Fruit fly (Drosophila melanogaster) whole organism, embryonic: Measurements from ENCODE around the gene Top3alpha.

ENCODE experiments used
- Abd-B ChIP-seq: fragments of 200-800 bp; sonication (Bioruptor generic); optimal IDR thresholded peaks from 2 replicates; lab custom pipeline; 2018; ENCODE audit warnings: missing biosample characterization, mild to moderate bottlenecking, missing genetic modification characterization, moderate library complexity
- Aef1 ChIP-seq: fragments of 200-800 bp; sonication (Bioruptor generic); IDR thresholded peaks from 3 replicates; pipeline ENCODE4 v1.3.6; 2022; ENCODE audit warnings: missing biosample characterization, missing genetic modification characterization
- B-H1 ChIP-seq: fragments of 200-800 bp; sonication (Bioruptor generic); IDR thresholded peaks from 3 replicates; pipeline ENCODE4 v1.3.6; 2022; ENCODE audit warnings: missing biosample characterization, missing genetic modification characterization
- CG10209 ChIP-seq: fragments of 200-800 bp; sonication (Bioruptor generic); optimal IDR thresholded peaks from 3 replicates; lab custom pipeline; 2017; ENCODE audit warnings: missing biosample characterization, mild to moderate bottlenecking, missing genetic modification characterization, missing genetic modification reagents
- CG11456 ChIP-seq: fragments of 200-800 bp; sonication (Bioruptor generic); IDR thresholded peaks from 3 replicates; pipeline ENCODE4 v1.3.6; 2022; ENCODE audit warnings: missing biosample characterization, missing genetic modification characterization
- CG12236 ChIP-seq: fragments of 200-800 bp; sonication (Bioruptor generic); optimal IDR thresholded peaks from 2 replicates; lab custom pipeline; 2016; ENCODE audit warnings: missing biosample characterization, missing genetic modification characterization
- CG13424 ChIP-seq: fragments of 200-800 bp; sonication (Bioruptor generic); optimal IDR thresholded peaks from 2 replicates; lab custom pipeline; 2019; ENCODE audit warnings: missing biosample characterization, mild to moderate bottlenecking, missing genetic modification characterization, moderate library complexity
- CG13894 ChIP-seq: fragments of 200-800 bp; sonication (Bioruptor generic); optimal IDR thresholded peaks from 3 replicates; lab custom pipeline; 2018; ENCODE audit warnings: missing biosample characterization, mild to moderate bottlenecking, missing genetic modification characterization, moderate library complexity
- CG16779 ChIP-seq: fragments of 200-800 bp; sonication (Bioruptor generic); IDR thresholded peaks from 2 replicates; pipeline ENCODE4 v1.3.6; 2022; ENCODE audit warnings: missing biosample characterization, missing genetic modification characterization
- CG16813 ChIP-seq: fragments of 200-800 bp; sonication (Bioruptor generic); IDR thresholded peaks from 3 replicates; pipeline ENCODE4 v1.3.6; 2022; ENCODE audit warnings: missing biosample characterization, missing genetic modification characterization; ENCODE audit not compliant: partially characterized antibody
- CG31365 ChIP-seq: fragments of 200-800 bp; sonication (Bioruptor generic); optimal IDR thresholded peaks from 2 replicates; lab custom pipeline; 2018; ENCODE audit warnings: missing biosample characterization, mild to moderate bottlenecking, missing genetic modification characterization
- CG33213 ChIP-seq: fragments of 200-800 bp; sonication (Bioruptor generic); optimal IDR thresholded peaks from 3 replicates; lab custom pipeline; 2016; ENCODE audit warnings: missing biosample characterization, missing genetic modification characterization
- CG33557 ChIP-seq: fragments of 200-800 bp; sonication (Bioruptor generic); optimal IDR thresholded peaks from 2 replicates; lab custom pipeline; 2019; ENCODE audit warnings: missing biosample characterization, mild to moderate bottlenecking, missing genetic modification characterization, moderate library complexity
- CG3838 ChIP-seq: fragments of 200-800 bp; sonication (Bioruptor generic); optimal IDR thresholded peaks from 3 replicates; lab custom pipeline; 2016; ENCODE audit warnings: missing biosample characterization, missing genetic modification characterization
- CG3847 ChIP-seq: fragments of 200-800 bp; sonication (Bioruptor generic); IDR thresholded peaks from 2 replicates; pipeline ENCODE4 v1.3.6; 2022; ENCODE audit warnings: missing biosample characterization, missing genetic modification characterization
- CG6272 ChIP-seq: fragments of 200-800 bp; sonication (Bioruptor generic); IDR thresholded peaks from 2 replicates; pipeline ENCODE4 v1.3.6; 2022; ENCODE audit warnings: missing biosample characterization, missing genetic modification characterization
- CG7372 ChIP-seq: fragments of 200-800 bp; sonication (Bioruptor generic); IDR thresholded peaks from 2 replicates; pipeline ENCODE4 v1.3.6; 2022; ENCODE audit warnings: missing biosample characterization, missing genetic modification characterization
- CG7786 ChIP-seq: fragments of 200-800 bp; sonication (Bioruptor generic); optimal IDR thresholded peaks from 2 replicates; lab custom pipeline; 2016; ENCODE audit warnings: missing biosample characterization, missing genetic modification characterization
- CG7963 ChIP-seq: fragments of 200-800 bp; sonication (Bioruptor generic); IDR thresholded peaks from 3 replicates; pipeline ENCODE4 v1.3.6; 2022; ENCODE audit warnings: missing biosample characterization, missing genetic modification characterization; ENCODE audit not compliant: partially characterized antibody
- CG8290 ChIP-seq, 3 experiments: fragments of 200-800 bp; sonication (Bioruptor generic); optimal IDR thresholded peaks; 2 replicates each; lab custom pipeline; 2016 to 2019; ENCODE audit warnings: missing biosample characterization in 3 of 3, missing genetic modification characterization in 3 of 3, mild to moderate bottlenecking in 2 of 3, moderate library complexity in 1 of 3
- CG8359 ChIP-seq: fragments of 200-800 bp; sonication (Bioruptor generic); optimal IDR thresholded peaks from 2 replicates; lab custom pipeline; 2017; ENCODE audit warnings: missing biosample characterization, mild to moderate bottlenecking, missing genetic modification characterization, borderline replicate concordance
- CG9932 ChIP-seq: fragments of 200-800 bp; sonication (Bioruptor generic); IDR thresholded peaks from 2 replicates; pipeline ENCODE4 v1.3.6; 2022; ENCODE audit warnings: missing biosample characterization, missing genetic modification characterization
- CHES-1-like ChIP-seq: fragments of 200-800 bp; sonication (Bioruptor generic); optimal IDR thresholded peaks from 2 replicates; lab custom pipeline; 2016; ENCODE audit warnings: missing biosample characterization, missing genetic modification characterization
- CkIIα-i1 ChIP-seq: fragments of 200-800 bp; sonication (Bioruptor generic); IDR thresholded peaks from 2 replicates; pipeline ENCODE4 v1.3.6; 2022; ENCODE audit warnings: missing biosample characterization, missing genetic modification characterization
- Dbx ChIP-seq: fragments of 200-800 bp; sonication (Bioruptor generic); IDR thresholded peaks from 3 replicates; pipeline ENCODE4 v1.3.6; 2022; ENCODE audit warnings: missing biosample characterization, missing genetic modification characterization
- Dip2 ChIP-seq: fragments of 200-800 bp; sonication (Bioruptor generic); IDR thresholded peaks from 2 replicates; pipeline ENCODE4 v1.3.6; 2022; ENCODE audit warnings: missing biosample characterization, missing genetic modification characterization
- Dip3 ChIP-seq: fragments of 200-800 bp; sonication (Bioruptor generic); optimal IDR thresholded peaks from 3 replicates; lab custom pipeline; 2016; ENCODE audit warnings: missing biosample characterization, missing genetic modification characterization
- Dll ChIP-seq: fragments of 200-800 bp; sonication (Bioruptor generic); IDR thresholded peaks from 4 replicates; pipeline ENCODE4 v1.3.6; 2022; ENCODE audit warnings: missing biosample characterization, missing genetic modification characterization; ENCODE audit not compliant: partially characterized antibody
- E2f2 ChIP-seq: fragments of 200-800 bp; sonication (Bioruptor generic); IDR thresholded peaks from 2 replicates; pipeline ENCODE4 v1.3.6; 2022; ENCODE audit warnings: missing biosample characterization, missing genetic modification characterization
- Elba2 ChIP-seq: fragments of 200-800 bp; sonication (Bioruptor generic); optimal IDR thresholded peaks from 3 replicates; lab custom pipeline; 2016; ENCODE audit warnings: missing biosample characterization, missing genetic modification characterization
- H2.0 ChIP-seq: fragments of 200-800 bp; sonication (Bioruptor generic); IDR thresholded peaks from 2 replicates; pipeline ENCODE4 v1.3.6; 2022; ENCODE audit warnings: missing biosample characterization, missing genetic modification characterization
- Hmx ChIP-seq: fragments of 200-800 bp; sonication (Bioruptor generic); optimal IDR thresholded peaks from 2 replicates; lab custom pipeline; 2016; ENCODE audit warnings: missing biosample characterization, missing genetic modification characterization
- Hr51 ChIP-seq, 2 experiments: fragments of 200-800 bp; sonication (Bioruptor generic); optimal IDR thresholded peaks; 2 replicates in 1 of 2; 3 replicates in 1 of 2; lab custom pipeline; 2016 to 2018; ENCODE audit warnings: missing biosample characterization in 2 of 2, missing genetic modification characterization in 2 of 2, mild to moderate bottlenecking in 1 of 2, moderate library complexity in 1 of 2
- NC2β ChIP-seq: fragments of 200-800 bp; sonication (Bioruptor generic); optimal IDR thresholded peaks from 2 replicates; lab custom pipeline; 2016; ENCODE audit warnings: missing biosample characterization, missing genetic modification characterization
- Ptx1 ChIP-seq: fragments of 200-800 bp; sonication (Bioruptor generic); IDR thresholded peaks from 2 replicates; pipeline ENCODE4 v1.3.6; 2022; ENCODE audit warnings: missing biosample characterization, missing genetic modification characterization
- Sry-β ChIP-seq: fragments of 200-800 bp; sonication (Bioruptor generic); optimal IDR thresholded peaks from 2 replicates; lab custom pipeline; 2018; ENCODE audit warnings: missing biosample characterization, mild to moderate bottlenecking, missing genetic modification characterization, moderate library complexity
- Sry-δ ChIP-seq: fragments of 200-800 bp; sonication (Bioruptor generic); optimal IDR thresholded peaks from 2 replicates; lab custom pipeline; 2016; ENCODE audit warnings: missing biosample characterization, missing genetic modification characterization
- Tbp ChIP-seq: fragments of >200 bp; optimal IDR thresholded peaks from 2 replicates; lab custom pipeline; 2018; ENCODE audit warnings: missing biosample characterization, missing genetic modification characterization
- amos ChIP-seq: fragments of 200-800 bp; sonication (Bioruptor generic); IDR thresholded peaks from 2 replicates; pipeline ENCODE4 v1.3.6; 2022; ENCODE audit warnings: missing biosample characterization, missing genetic modification characterization; ENCODE audit not compliant: partially characterized antibody
- aop ChIP-seq: fragments of 200-800 bp; sonication (Bioruptor generic); IDR thresholded peaks from 2 replicates; pipeline ENCODE4 v1.3.6; 2022; ENCODE audit warnings: missing biosample characterization, missing genetic modification characterization
- bigmax ChIP-seq: fragments of 200-800 bp; sonication (Bioruptor generic); optimal IDR thresholded peaks from 2 replicates; lab custom pipeline; 2018; ENCODE audit warnings: missing biosample characterization, mild to moderate bottlenecking, missing genetic modification characterization
- crc ChIP-seq: fragments of 200-800 bp; sonication (Bioruptor generic); optimal IDR thresholded peaks from 2 replicates; lab custom pipeline; 2016; ENCODE audit warnings: missing biosample characterization, missing genetic modification characterization
- gsb ChIP-seq: fragments of 200-800 bp; sonication (Bioruptor generic); IDR thresholded peaks from 2 replicates; pipeline ENCODE4 v1.3.6; 2022; ENCODE audit warnings: missing biosample characterization, missing genetic modification characterization
- hth ChIP-seq: fragments of >200 bp; optimal IDR thresholded peaks from 2 replicates; lab custom pipeline; 2017; ENCODE audit warnings: inconsistent platforms
- inv ChIP-seq: fragments of 200-800 bp; sonication (Bioruptor generic); IDR thresholded peaks from 2 replicates; pipeline ENCODE4 v1.3.6; 2022; ENCODE audit warnings: missing biosample characterization, missing genetic modification characterization; ENCODE audit not compliant: partially characterized antibody
- kay ChIP-seq: fragments of 200-800 bp; sonication (Bioruptor generic); optimal IDR thresholded peaks from 2 replicates; lab custom pipeline; 2016; ENCODE audit warnings: missing biosample characterization, missing genetic modification characterization
- lbe ChIP-seq: fragments of 200-800 bp; sonication (Bioruptor generic); optimal IDR thresholded peaks from 2 replicates; lab custom pipeline; 2016; ENCODE audit warnings: missing biosample characterization, mild to moderate bottlenecking, missing genetic modification characterization
- nmo ChIP-seq: fragments of 200-800 bp; sonication (Bioruptor generic); optimal IDR thresholded peaks from 2 replicates; lab custom pipeline; 2018; ENCODE audit warnings: missing biosample characterization, mild to moderate bottlenecking, missing genetic modification characterization, moderate library complexity
- sqz ChIP-seq: fragments of 200-800 bp; sonication (Bioruptor generic); optimal IDR thresholded peaks from 3 replicates; lab custom pipeline; 2018; ENCODE audit warnings: missing biosample characterization, mild to moderate bottlenecking, missing genetic modification characterization
- sug ChIP-seq: fragments of 200-800 bp; optimal IDR thresholded peaks from 2 replicates; lab custom pipeline; 2019; ENCODE audit warnings: missing biosample characterization, mild to moderate bottlenecking, missing genetic modification characterization, moderate library complexity

Top3alpha gene

DNA sequence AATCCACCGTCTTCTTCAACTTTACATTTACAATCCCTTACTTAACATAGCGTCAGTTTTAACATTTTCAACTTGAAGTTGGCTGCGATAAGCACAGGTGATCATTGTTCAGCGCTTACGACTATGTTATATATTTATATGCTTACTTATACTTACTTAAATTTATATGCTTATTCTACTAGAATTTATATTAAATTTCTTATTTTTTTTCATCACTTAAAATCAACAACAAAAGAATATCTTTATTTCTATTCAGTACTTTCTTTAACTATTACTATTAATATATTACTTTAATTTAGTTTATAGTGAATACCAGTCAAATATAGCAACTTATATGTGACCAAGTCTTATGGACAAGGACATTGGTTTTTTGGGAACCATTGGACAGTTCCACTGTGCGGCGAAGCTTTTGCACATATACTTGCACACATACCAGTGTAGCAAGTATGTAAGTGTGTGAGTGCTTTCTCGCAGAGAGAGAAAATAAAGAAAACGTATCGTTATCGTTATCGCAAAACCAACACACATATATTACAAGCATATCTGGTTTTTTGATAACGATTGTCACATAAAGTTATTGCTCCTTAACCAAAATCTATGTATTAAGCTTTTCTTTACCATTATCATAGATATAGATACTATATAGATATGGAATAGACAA, 19.3 kb downstream of the Top3alpha start, which contains the start of gene Hasp (continued):
- TF ChIP-seq Dll (GFP tag; lab: Robert Waterston, UW) = peak; percentile 68
- TF ChIP-seq CG7963 (GFP tag; lab: Robert Waterston, UW) = peak; percentile 77
- peak in 1 of 2 experiments; percentile 70 for TF ChIP-seq Hr51 (GFP tag; optimal IDR thresholded peaks at IDR 0.05; lab: Kevin White, UChicago)
- TF ChIP-seq nmo (GFP tag; lab: Kevin White, UChicago) = peak; percentile 79
- no peak for TF ChIP-seq sqz (GFP tag; lab: Kevin White, UChicago)
- peak; percentile 26 for TF ChIP-seq CG10209 (GFP tag; lab: Kevin White, UChicago)
- TF ChIP-seq Sry-δ (GFP tag; lab: Kevin White, UChicago) = no peak
- peak; percentile 51 for TF ChIP-seq Ptx1 (GFP tag; lab: Robert Waterston, UW)
- TF ChIP-seq bigmax (GFP tag; lab: Kevin White, UChicago) = no peak
- no peak for TF ChIP-seq CG33213 (GFP tag; lab: Kevin White, UChicago)
- TF ChIP-seq NC2β (GFP tag; lab: Kevin White, UChicago) = no peak
- no peak for TF ChIP-seq CHES-1-like (GFP tag; lab: Kevin White, UChicago)
- TF ChIP-seq kay (GFP tag; lab: Kevin White, UChicago) = peak; percentile 12
- peak; percentile 54 for TF ChIP-seq CG9932 (GFP tag; lab: Robert Waterston, UW)
- TF ChIP-seq H2.0 (GFP tag; lab: Robert Waterston, UW) = 0 out of 2 replicates have a peak, but pooled peaks have one; percentile 19
- TF ChIP-seq B-H1 (GFP tag; lab: Robert Waterston, UW) = no peak
- TF ChIP-seq gsb (GFP tag; lab: Robert Waterston, UW) = no peak
- TF ChIP-seq Abd-B (GFP tag; lab: Kevin White, UChicago) = peak; percentile 41
- no peak for TF ChIP-seq CG16779
- TF ChIP-seq Dip2 = no peak
- TF ChIP-seq Sry-β (GFP tag; lab: Kevin White, UChicago) = no peak
- no peak for TF ChIP-seq CG3838 (GFP tag; lab: Kevin White, UChicago)
- peak; percentile 60; the same call in 2 of the 3 replicates for TF ChIP-seq CG11456 (GFP tag; lab: Robert Waterston, UW)
- no peak for TF ChIP-seq CG7372 (GFP tag; lab: Robert Waterston, UW)
- no peak for TF ChIP-seq CG33557 (GFP tag; lab: Kevin White, UChicago)
- TF ChIP-seq inv = peak; percentile 28; the same call in 1 of the 2 replicates
- TF ChIP-seq Hmx = no peak
- TF ChIP-seq Tbp (GFP tag; lab: Kevin White, UChicago) = no peak
- no peak for TF ChIP-seq crc (GFP tag; lab: Kevin White, UChicago)
- peak; percentile 28 for TF ChIP-seq Dip3 (GFP tag; lab: Kevin White, UChicago)
- no peak for TF ChIP-seq CG8359 (GFP tag; lab: Kevin White, UChicago)
- TF ChIP-seq CG12236 = no peak
- TF ChIP-seq CG8290 (GFP tag; optimal IDR thresholded peaks at IDR 0.05; lab: Kevin White, UChicago) = peak; percentile 54
- TF ChIP-seq CG8290 (tag; optimal IDR thresholded peaks at IDR 0.05; lab: Kevin White, UChicago) = no peak
- TF ChIP-seq CG13424 (tag; lab: Kevin White, UChicago) = peak; percentile 51
- TF ChIP-seq CkIIα-i1 (GFP tag; lab: Robert Waterston, UW) = no peak
- TF ChIP-seq Aef1 (GFP tag; lab: Robert Waterston, UW) = 0 out of 3 replicates have a peak, but pooled peaks have one; percentile 10
- no peak for TF ChIP-seq CG31365 (tag; lab: Kevin White, UChicago)
- no peak for TF ChIP-seq aop
- TF ChIP-seq Elba2 (GFP tag; lab: Kevin White, UChicago) = no peak
- peak; percentile 42 for TF ChIP-seq sug (tag; lab: Kevin White, UChicago)
- no peak for TF ChIP-seq hth
- TF ChIP-seq Dbx (GFP tag; lab: Robert Waterston, UW) = no peak
- TF ChIP-seq CG16813 (GFP tag; lab: Robert Waterston, UW) = peak; percentile 68
- TF ChIP-seq CG13894 = peak; percentile 23
- TF ChIP-seq E2f2 (GFP tag; lab: Robert Waterston, UW) = peak; percentile 33
- TF ChIP-seq amos (GFP tag; lab: Robert Waterston, UW) = peak; percentile 53; the same call in 1 of the 2 replicates
- TF ChIP-seq CG3847 = no peak; the same call in 1 of the 2 replicates
- TF ChIP-seq CG7786 (GFP tag; lab: Kevin White, UChicago) = no peak
- no peak for TF ChIP-seq CG6272
- no peak for TF ChIP-seq lbe
